Worm (Caenorhabditis elegans) whole organism, young adult: ENCODE results near the gene K12H4.6.

ENCODE experiments used
- B0261.1 ChIP-seq: sonication (generic microtip); optimal IDR thresholded peaks from 2 replicates; lab custom pipeline; 2016; ENCODE audit warnings: mild to moderate bottlenecking, missing genetic modification characterization, moderate library complexity, missing compliant biosample characterization
- C06A6.2 ChIP-seq: fragments of 200-800 bp; sonication (Bioruptor generic); conservative IDR thresholded peaks from 2 replicates; pipeline ENCODE4 v1.3.6; 2022; ENCODE audit warnings: missing genetic modification characterization, missing compliant biosample characterization
- F22D6.2 ChIP-seq: sonication (generic microtip); optimal IDR thresholded peaks from 2 replicates; lab custom pipeline; 2016; ENCODE audit warnings: mild to moderate bottlenecking, missing genetic modification characterization, missing compliant biosample characterization
- F37B4.10 ChIP-seq: fragments of 200-800 bp; sonication (Bioruptor generic); IDR thresholded peaks from 2 replicates; pipeline ENCODE4 v1.3.6; 2022; ENCODE audit warnings: missing genetic modification characterization, missing compliant biosample characterization
- F49E8.2 ChIP-seq: sonication (generic microtip); optimal IDR thresholded peaks from 3 replicates; lab custom pipeline; 2017; ENCODE audit warnings: missing genetic modification characterization, mild to moderate bottlenecking, missing compliant biosample characterization, antibody characterized with exemption, moderate library complexity; ENCODE audit not compliant: insufficient read depth
- F52B5.7 ChIP-seq: sonication (generic microtip); optimal IDR thresholded peaks from 2 replicates; lab custom pipeline; 2016; ENCODE audit warnings: mild to moderate bottlenecking, missing genetic modification characterization, missing compliant biosample characterization
- F57A8.1 ChIP-seq: fragments of 200-800 bp; sonication (Bioruptor generic); optimal IDR thresholded peaks from 2 replicates; lab custom pipeline; 2018; ENCODE audit warnings: mild to moderate bottlenecking, missing genetic modification characterization, moderate library complexity, missing compliant biosample characterization
- F57C9.4 ChIP-seq: sonication (generic microtip); optimal IDR thresholded peaks from 2 replicates; lab custom pipeline; 2017; ENCODE audit warnings: mild to moderate bottlenecking, missing genetic modification characterization, missing compliant biosample characterization
- K11D2.4 ChIP-seq: fragments of 200-800 bp; sonication (Bioruptor generic); IDR thresholded peaks from 2 replicates; pipeline ENCODE4 v1.3.6; 2022; ENCODE audit warnings: missing genetic modification reagents, missing genetic modification characterization, missing compliant biosample characterization
- Y53F4B.3 ChIP-seq: fragments of 200-800 bp; sonication (Bioruptor generic); IDR thresholded peaks from 2 replicates; pipeline ENCODE4 v1.3.6; 2022; ENCODE audit warnings: missing genetic modification reagents, missing genetic modification characterization, missing compliant biosample characterization
- Y79H2A.3 ChIP-seq: fragments of 200-800 bp; sonication (Bioruptor generic); conservative IDR thresholded peaks from 2 replicates; pipeline ENCODE4 v1.3.6; 2022; ENCODE audit warnings: missing genetic modification reagents, missing genetic modification characterization, missing compliant biosample characterization
- Y95B8A.8 ChIP-seq: fragments of 200-800 bp; sonication (Bioruptor generic); IDR thresholded peaks from 2 replicates; pipeline ENCODE4 v1.3.6; 2022; ENCODE audit warnings: missing genetic modification reagents, missing genetic modification characterization, missing compliant biosample characterization
- aptf-3 ChIP-seq: fragments of 200-800 bp; sonication (Bioruptor generic); IDR thresholded peaks from 2 replicates; pipeline ENCODE4 v1.3.6; 2022; ENCODE audit warnings: missing genetic modification characterization, missing compliant biosample characterization
- athp-1 ChIP-seq: sonication (generic microtip); optimal IDR thresholded peaks from 2 replicates; lab custom pipeline; 2017; ENCODE audit warnings: mild to moderate bottlenecking, missing genetic modification characterization, missing compliant biosample characterization
- attf-3 ChIP-seq: fragments of 200-800 bp; sonication (Bioruptor generic); conservative IDR thresholded peaks from 2 replicates; pipeline ENCODE4 v1.3.6; 2022; ENCODE audit warnings: missing genetic modification reagents, missing genetic modification characterization, missing compliant biosample characterization
- attf-6 ChIP-seq: fragments of 200-800 bp; sonication (Bioruptor generic); IDR thresholded peaks from 2 replicates; pipeline ENCODE4 v1.3.6; 2022; ENCODE audit warnings: missing genetic modification reagents, missing genetic modification characterization, missing compliant biosample characterization
- ceh-58 ChIP-seq: fragments of 200-800 bp; sonication (Bioruptor generic); IDR thresholded peaks from 2 replicates; pipeline ENCODE4 v1.3.6; 2022; ENCODE audit warnings: missing genetic modification characterization, missing compliant biosample characterization
- ceh-79 ChIP-seq: sonication (generic microtip); optimal IDR thresholded peaks from 2 replicates; lab custom pipeline; 2017; ENCODE audit warnings: mild to moderate bottlenecking, missing genetic modification characterization, missing compliant biosample characterization
- die-1 ChIP-seq: sonication (generic microtip); optimal IDR thresholded peaks from 2 replicates; lab custom pipeline; 2016; ENCODE audit warnings: missing genotype, mild to moderate bottlenecking, missing genetic modification characterization, missing compliant biosample characterization
- dox-1 ChIP-seq: fragments of 200-800 bp; sonication (Bioruptor generic); IDR thresholded peaks from 2 replicates; pipeline ENCODE4 v1.3.6; 2022; ENCODE audit warnings: missing genetic modification reagents, missing genetic modification characterization, missing compliant biosample characterization
- dpff-1 ChIP-seq: sonication (generic microtip); optimal IDR thresholded peaks from 2 replicates; lab custom pipeline; 2017; ENCODE audit warnings: mild to moderate bottlenecking, missing genetic modification characterization, missing compliant biosample characterization
- dpl-1 ChIP-seq: fragments of 150-350 bp; optimal IDR thresholded peaks from 2 replicates; lab custom pipeline; 2014; ENCODE audit warnings: missing biosample characterization, missing genetic modification reagents, missing genetic modification characterization
- egl-44 ChIP-seq: fragments of 200-800 bp; sonication (Bioruptor generic); IDR thresholded peaks from 2 replicates; pipeline ENCODE4 v1.3.6; 2022; ENCODE audit warnings: missing genetic modification reagents, missing genetic modification characterization, missing compliant biosample characterization
- ets-4 ChIP-seq: fragments of 200-800 bp; sonication (Bioruptor generic); optimal IDR thresholded peaks from 2 replicates; lab custom pipeline; 2018; ENCODE audit warnings: mild to moderate bottlenecking, missing genetic modification characterization, missing compliant biosample characterization
- fkh-3 ChIP-seq: sonication (generic microtip); optimal IDR thresholded peaks from 2 replicates; lab custom pipeline; 2016; ENCODE audit warnings: mild to moderate bottlenecking, missing genetic modification characterization, missing compliant biosample characterization
- gei-17 ChIP-seq: fragments of 200-800 bp; sonication (Bioruptor generic); optimal IDR thresholded peaks from 2 replicates; lab custom pipeline; 2018; ENCODE audit warnings: mild to moderate bottlenecking, missing genetic modification characterization, missing compliant biosample characterization
- him-1 ChIP-seq: sonication (generic microtip); optimal IDR thresholded peaks from 2 replicates; lab custom pipeline; 2016; ENCODE audit warnings: missing genotype, missing genetic modification reagents, missing genetic modification characterization, missing compliant biosample characterization
- hmg-1.2 ChIP-seq: fragments of 200-800 bp; sonication (Bioruptor generic); IDR thresholded peaks from 2 replicates; pipeline ENCODE4 v1.3.6; 2022; ENCODE audit warnings: missing genetic modification reagents, missing genetic modification characterization, missing compliant biosample characterization
- hmg-20 ChIP-seq: fragments of 200-800 bp; sonication (Bioruptor generic); IDR thresholded peaks from 2 replicates; pipeline ENCODE4 v1.3.6; 2022; ENCODE audit warnings: missing genetic modification reagents, missing genetic modification characterization, missing compliant biosample characterization
- lin-26 ChIP-seq: fragments of 200-800 bp; sonication (Bioruptor generic); IDR thresholded peaks from 2 replicates; pipeline ENCODE4 v1.3.6; 2022; ENCODE audit warnings: missing genetic modification reagents, missing genetic modification characterization, missing compliant biosample characterization
- lir-1 ChIP-seq: fragments of 200-800 bp; sonication (Bioruptor generic); conservative IDR thresholded peaks from 2 replicates; pipeline ENCODE4 v1.3.6; 2022; ENCODE audit warnings: missing genetic modification reagents, missing genetic modification characterization, missing compliant biosample characterization
- lsy-27 ChIP-seq: sonication (generic microtip); optimal IDR thresholded peaks from 2 replicates; lab custom pipeline; 2017; ENCODE audit warnings: missing genetic modification characterization, mild to moderate bottlenecking, missing compliant biosample characterization, antibody characterized with exemption, missing genotype, borderline replicate concordance; ENCODE audit not compliant: insufficient read depth
- madf-10 ChIP-seq: sonication (generic microtip); optimal IDR thresholded peaks from 2 replicates; lab custom pipeline; 2016; ENCODE audit warnings: mild to moderate bottlenecking, missing genetic modification characterization, missing compliant biosample characterization
- madf-8 ChIP-seq: fragments of 200-800 bp; sonication (Bioruptor generic); conservative IDR thresholded peaks from 2 replicates; pipeline ENCODE4 v1.3.6; 2022; ENCODE audit warnings: missing genetic modification reagents, missing genetic modification characterization, missing compliant biosample characterization
- nfyb-1 ChIP-seq: fragments of 200-800 bp; sonication (Bioruptor generic); IDR thresholded peaks from 2 replicates; pipeline ENCODE4 v1.3.6; 2022; ENCODE audit warnings: missing genetic modification reagents, missing genetic modification characterization, missing compliant biosample characterization
- nhr-120 ChIP-seq: fragments of 200-800 bp; sonication (Bioruptor generic); IDR thresholded peaks from 2 replicates; pipeline ENCODE4 v1.3.6; 2022; ENCODE audit warnings: missing genetic modification characterization, missing compliant biosample characterization
- nhr-179 ChIP-seq: sonication (generic microtip); optimal IDR thresholded peaks from 2 replicates; lab custom pipeline; 2016; ENCODE audit warnings: mild to moderate bottlenecking, missing genetic modification characterization, missing compliant biosample characterization
- nhr-80 ChIP-seq: sonication (generic microtip); optimal IDR thresholded peaks from 2 replicates; lab custom pipeline; 2016; ENCODE audit warnings: missing genetic modification characterization, missing compliant biosample characterization
- pbrm-1 ChIP-seq: fragments of 200-800 bp; sonication (Bioruptor generic); IDR thresholded peaks from 2 replicates; pipeline ENCODE4 v1.3.6; 2022; ENCODE audit warnings: missing genetic modification reagents, missing genetic modification characterization, missing compliant biosample characterization
- sdz-38 ChIP-seq: sonication (generic microtip); optimal IDR thresholded peaks from 2 replicates; lab custom pipeline; 2016; ENCODE audit warnings: missing genotype, missing genetic modification characterization, missing compliant biosample characterization
- snpc-1.1 ChIP-seq: sonication (generic microtip); optimal IDR thresholded peaks from 2 replicates; lab custom pipeline; 2017; ENCODE audit warnings: missing genetic modification characterization, mild to moderate bottlenecking, missing compliant biosample characterization, antibody characterized with exemption, moderate library complexity, missing genotype, missing genetic modification reagents; ENCODE audit not compliant: insufficient read depth
- snpc-1.3 ChIP-seq: sonication (generic microtip); optimal IDR thresholded peaks from 2 replicates; lab custom pipeline; 2017; ENCODE audit warnings: missing genetic modification characterization, mild to moderate bottlenecking, missing compliant biosample characterization, antibody characterized with exemption, moderate library complexity, missing genotype, missing genetic modification reagents; ENCODE audit not compliant: insufficient read depth
- snpc-4 ChIP-seq, 5 experiments: fragments of 150-350 bp in 1 of 5; sonication (generic microtip) in 4 of 5; optimal IDR thresholded peaks; 2 replicates each; lab custom pipeline; 2014 to 2018; ENCODE audit warnings: missing genetic modification characterization in 5 of 5, missing biosample characterization in 3 of 5, antibody characterized with exemption in 2 of 5, mild to moderate bottlenecking in 2 of 5, missing compliant biosample characterization in 2 of 5, missing genotype in 2 of 5, moderate library complexity in 2 of 5, missing genetic modification reagents in 1 of 5
- tbp1 ChIP-seq: fragments of 200-800 bp; sonication (Bioruptor generic); optimal IDR thresholded peaks from 2 replicates; lab custom pipeline; 2018; ENCODE audit warnings: mild to moderate bottlenecking, missing genetic modification characterization, missing compliant biosample characterization
- tlf-1 ChIP-seq: fragments of 200-800 bp; sonication (Bioruptor generic); optimal IDR thresholded peaks from 2 replicates; lab custom pipeline; 2018; ENCODE audit warnings: mild to moderate bottlenecking, missing genetic modification characterization, missing compliant biosample characterization
- unc-130 ChIP-seq: sonication (generic microtip); optimal IDR thresholded peaks from 2 replicates; lab custom pipeline; 2016; ENCODE audit warnings: missing genetic modification reagents, missing genetic modification characterization, missing compliant biosample characterization
- xnd-1 ChIP-seq: sonication (generic microtip); optimal IDR thresholded peaks from 2 replicates; lab custom pipeline; 2016; ENCODE audit warnings: missing genotype, missing genetic modification reagents, missing genetic modification characterization, missing compliant biosample characterization
- ztf-22 ChIP-seq: fragments of 200-800 bp; sonication (Bioruptor generic); optimal IDR thresholded peaks from 2 replicates; lab custom pipeline; 2018; ENCODE audit warnings: mild to moderate bottlenecking, missing genetic modification characterization, moderate library complexity, missing compliant biosample characterization
- ztf-6 ChIP-seq: fragments of 200-800 bp; sonication (Bioruptor generic); IDR thresholded peaks from 2 replicates; pipeline ENCODE4 v1.3.6; 2022; ENCODE audit warnings: missing genetic modification reagents, missing genetic modification characterization, missing compliant biosample characterization

The K12H4.6 gene

DNA sequence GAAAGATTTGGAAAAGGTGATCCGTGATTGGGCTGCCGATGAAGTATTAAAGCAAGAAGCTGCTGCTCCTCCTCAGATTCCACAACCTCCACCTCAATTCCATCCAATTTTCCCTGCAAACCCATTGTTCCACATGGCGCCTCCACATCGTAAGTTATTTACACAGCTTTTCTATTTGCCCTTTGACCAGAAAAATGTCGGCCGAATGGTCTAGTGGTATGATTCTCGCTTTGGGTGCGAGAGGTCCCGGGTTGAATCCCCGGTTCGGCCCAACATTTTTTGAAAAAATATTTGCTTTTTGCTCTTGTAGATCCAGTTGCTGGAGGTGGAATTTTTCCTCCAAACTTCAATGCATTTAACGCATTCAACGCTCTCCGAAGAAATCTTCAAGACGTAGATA, 26.5 kb upstream of the K12H4.6 start:
- 0 out of 2 replicates have a peak, but pooled peaks have one; percentile 11 for TF ChIP-seq egl-44 (GFP tag; lab: Robert Waterston, UW)
- TF ChIP-seq aptf-3 (GFP tag; lab: Robert Waterston, UW): no peak
- no peak for TF ChIP-seq madf-10 (tag; lab: Kevin White, UChicago)
- no peak for TF ChIP-seq madf-8 (GFP tag; lab: Robert Waterston, UW)
- TF ChIP-seq attf-3 (GFP tag; lab: Robert Waterston, UW): no peak
- no peak for TF ChIP-seq F57A8.1 (GFP tag; lab: Kevin White, UChicago)
- TF ChIP-seq nhr-179: no peak
- TF ChIP-seq ets-4 (GFP tag; lab: Kevin White, UChicago): no peak
- no peak for TF ChIP-seq lsy-27 (tag; lab: Kevin White, UChicago)
- TF ChIP-seq F57C9.4 (tag; lab: Kevin White, UChicago): no peak
- TF ChIP-seq ztf-22 (GFP tag; lab: Kevin White, UChicago): no peak
- no peak for TF ChIP-seq Y53F4B.3 (GFP tag; lab: Robert Waterston, UW)
- no peak for TF ChIP-seq ztf-6 (GFP tag; lab: Robert Waterston, UW)
- no peak for TF ChIP-seq athp-1 (tag; lab: Kevin White, UChicago)
- no peak for TF ChIP-seq snpc-1.3 (tag; lab: Kevin White, UChicago)
- peak; percentile 65 for TF ChIP-seq die-1
- no peak for TF ChIP-seq fkh-3 (tag; lab: Kevin White, UChicago)
- no peak for TF ChIP-seq Y95B8A.8 (GFP tag; lab: Robert Waterston, UW)
- peak; percentile 58 for TF ChIP-seq him-1
- TF ChIP-seq ceh-79 (tag; lab: Kevin White, UChicago): no peak
- TF ChIP-seq sdz-38 (tag; lab: Kevin White, UChicago): no peak
- peak; percentile 7 for TF ChIP-seq F49E8.2
- TF ChIP-seq dpl-1 (GFP tag; lab: Kevin White, UChicago): no peak
- TF ChIP-seq C06A6.2: no peak
- TF ChIP-seq attf-6: no peak
- no peak for TF ChIP-seq xnd-1 (tag; lab: Kevin White, UChicago)
- peak; percentile 76 for TF ChIP-seq lin-26 (GFP tag; lab: Robert Waterston, UW)
- TF ChIP-seq hmg-20 (GFP tag; lab: Robert Waterston, UW): no peak
- no peak for TF ChIP-seq gei-17
- TF ChIP-seq K11D2.4: no peak
- TF ChIP-seq hmg-1.2 (GFP tag; lab: Robert Waterston, UW): peak; percentile 39; the same call in 1 of the 2 replicates
- TF ChIP-seq lir-1: no peak
- TF ChIP-seq Y79H2A.3 (GFP tag; lab: Robert Waterston, UW): no peak
- no peak for TF ChIP-seq F37B4.10 (GFP tag; lab: Robert Waterston, UW)
- TF ChIP-seq tbp1 (GFP tag; lab: Kevin White, UChicago): peak; percentile 92
- TF ChIP-seq dpff-1 (tag; lab: Kevin White, UChicago): no peak
- TF ChIP-seq nhr-80: no peak
- peak; percentile 72 for TF ChIP-seq B0261.1 (tag; lab: Kevin White, UChicago)
- no peak for TF ChIP-seq ceh-58
- TF ChIP-seq F22D6.2 (tag; lab: Kevin White, UChicago): no peak
- no peak for TF ChIP-seq unc-130 (GFP tag; lab: Kevin White, UChicago)
- 0 out of 2 replicates have a peak, but pooled peaks have one; percentile 70 for TF ChIP-seq nfyb-1 (GFP tag; lab: Robert Waterston, UW)
- TF ChIP-seq tlf-1 (GFP tag; lab: Kevin White, UChicago): no peak
- peak; percentile 89 for TF ChIP-seq snpc-1.1 (tag; lab: Kevin White, UChicago)
- TF ChIP-seq dox-1: no peak
- no peak for TF ChIP-seq pbrm-1 (GFP tag; lab: Robert Waterston, UW)
- TF ChIP-seq F52B5.7 (tag; lab: Kevin White, UChicago): no peak
- TF ChIP-seq nhr-120 (GFP tag; lab: Robert Waterston, UW): no peak
- TF ChIP-seq snpc-4 (GFP tag; optimal IDR thresholded peaks at IDR 0.05; lab: Kevin White, UChicago): peak; percentile 56
- TF ChIP-seq snpc-4 (tag; optimal IDR thresholded peaks at IDR 0.05; lab: Kevin White, UChicago): peak in 3 of 4 experiments; percentile 86 to 88 (median 87)
